Fruit fly (Drosophila melanogaster): ENCODE data around the gene Gbeta5.

Gene Gbeta5

DNA sequence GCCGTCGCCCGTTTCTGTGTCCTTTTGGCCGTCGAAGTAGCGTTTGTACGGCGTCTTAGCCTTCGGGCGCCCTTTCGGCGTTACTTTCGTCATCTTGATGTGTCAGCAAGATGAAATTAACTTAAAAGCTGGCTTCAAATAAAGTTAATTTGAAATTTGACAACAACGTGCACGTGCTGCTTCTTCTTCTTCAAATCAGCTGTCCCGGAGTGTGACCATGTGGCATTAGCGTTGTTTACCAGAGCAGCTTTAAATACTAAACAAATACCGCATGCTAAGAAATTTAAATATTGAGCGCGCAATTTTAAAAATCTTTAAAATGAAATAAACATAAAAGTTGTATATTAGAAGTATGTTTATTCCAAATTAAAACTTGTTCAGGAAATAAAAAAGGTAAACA lies 31.1 kb downstream of the Gbeta5 start, which contains the start of gene CG2260 (continued):
- TF ChIP-seq D19B (GFP tag; optimal IDR thresholded peaks at IDR 0.05) (no peak), nerfin-2 (GFP tag; IDR thresholded peaks at IDR 0.05; ENCODE audit: partially characterized antibody) (no peak), CG1529 (GFP tag; optimal IDR thresholded peaks at IDR 0.05) (no peak), pita (GFP tag; optimal IDR thresholded peaks at IDR 0.05) (no peak), CG11093 (GFP tag; IDR thresholded peaks at IDR 0.05) (no peak), CG7556 (GFP tag; optimal IDR thresholded peaks at IDR 0.05) (no peak), CG12299 (tag; optimal IDR thresholded peaks at IDR 0.05) (no peak), bcd (GFP tag; optimal IDR thresholded peaks at IDR 0.05) (no peak), scrt (GFP tag; optimal IDR thresholded peaks at IDR 0.05) (peak; percentile 20), CG32532 (GFP tag; IDR thresholded peaks at IDR 0.05) (no peak), E2f2 (GFP tag; IDR thresholded peaks at IDR 0.05) (peak; percentile 92), lola (GFP tag; optimal IDR thresholded peaks at IDR 0.05) (no peak), toy (GFP tag; IDR thresholded peaks at IDR 0.05) (no peak), CG15011 (GFP tag; optimal IDR thresholded peaks at IDR 0.05) (no peak), Bdp1 (GFP tag; optimal IDR thresholded peaks at IDR 0.05) (no peak), CG17385 (GFP tag; optimal IDR thresholded peaks at IDR 0.05) (peak; percentile 95), Med (GFP tag) (peak; percentile 41), Eip74EF (GFP tag; optimal IDR thresholded peaks at IDR 0.05) (no peak), CG8388 (GFP tag; optimal IDR thresholded peaks at IDR 0.05) (no peak), CG9876 (GFP tag; optimal IDR thresholded peaks at IDR 0.05) (no peak), lab (GFP tag; optimal IDR thresholded peaks at IDR 0.05) (no peak), Opbp (GFP tag; IDR thresholded peaks at IDR 0.05; ENCODE audit: partially characterized antibody) (peak; percentile 11; the same call in 1 of the 3 replicates), zfh2 (GFP tag; optimal IDR thresholded peaks at IDR 0.05) (no peak), cg (GFP tag; optimal IDR thresholded peaks at IDR 0.05) (no peak), CG1233 (GFP tag; optimal IDR thresholded peaks at IDR 0.05) (no peak), CG10654 (GFP tag; optimal IDR thresholded peaks at IDR 0.05) (no peak), CG11560 (tag; IDR thresholded peaks at IDR 0.05) (no peak), HmgD (GFP tag; optimal IDR thresholded peaks at IDR 0.05) (no peak), CG11398 (GFP tag; optimal IDR thresholded peaks at IDR 0.05) (no peak), CG33213 (GFP tag; optimal IDR thresholded peaks at IDR 0.05) (no peak), Rx (GFP tag; IDR thresholded peaks at IDR 0.05) (no peak), Ssrp (tag; optimal IDR thresholded peaks at IDR 0.05) (no peak), CG11085 (GFP tag; IDR thresholded peaks at IDR 0.05) (no peak), CG15601 (tag; optimal IDR thresholded peaks at IDR 0.05) (no peak), en (GFP tag; optimal IDR thresholded peaks at IDR 0.05) (no peak), Hr51 (GFP tag; optimal IDR thresholded peaks at IDR 0.05) (no peak), CG3065 (GFP tag; optimal IDR thresholded peaks at IDR 0.05) (no peak), CTCF (GFP tag; optimal IDR thresholded peaks at IDR 0.05) (no peak), gcm2 (GFP tag; optimal IDR thresholded peaks at IDR 0.05) (no peak), sens-2 (GFP tag; IDR thresholded peaks at IDR 0.05) (no peak), CG2199 (GFP tag; IDR thresholded peaks at IDR 0.05) (no peak), CG12155 (GFP tag; optimal IDR thresholded peaks at IDR 0.05) (no peak), dm (GFP tag; optimal IDR thresholded peaks at IDR 0.05) (peak; percentile 82), Spps (tag; optimal IDR thresholded peaks at IDR 0.05) (no peak), trem (tag; optimal IDR thresholded peaks at IDR 0.05) (peak; percentile 12), sd (tag; optimal IDR thresholded peaks at IDR 0.05) (no peak), pfk (GFP tag; optimal IDR thresholded peaks at IDR 0.05) (no peak), cas (GFP tag; IDR thresholded peaks at IDR 0.05) (no peak), CG10462 (GFP tag; optimal IDR thresholded peaks at IDR 0.05) (no peak), CG30403 (GFP tag; optimal IDR thresholded peaks at IDR 0.05) (no peak), Six4 (GFP tag; optimal IDR thresholded peaks at IDR 0.05) (no peak), CG14965 (GFP tag; optimal IDR thresholded peaks at IDR 0.05; ENCODE audit: borderline replicate concordance) (no peak)

All from whole organism, embryonic.